Fruit fly (Drosophila melanogaster) whole organism, embryonic: Measurements from ENCODE around the gene CG15638.

Experiments
- Awh ChIP-seq: fragments of 200-800 bp; sonication (Bioruptor generic); IDR thresholded peaks from 2 replicates; pipeline ENCODE4, ENCODE4 v1.3.6; 2022; ENCODE audit warnings: missing biosample characterization, missing genetic modification characterization
- B-H2 ChIP-seq: fragments of 200-800 bp; sonication (Bioruptor generic); optimal IDR thresholded peaks from 2 replicates; lab custom pipeline; 2018; ENCODE audit warnings: missing biosample characterization, mild to moderate bottlenecking, missing genetic modification characterization
- CG10267 ChIP-seq: fragments of 200-800 bp; sonication (Bioruptor generic); optimal IDR thresholded peaks from 2 replicates; lab custom pipeline; 2018; ENCODE audit warnings: missing biosample characterization, mild to moderate bottlenecking, missing genetic modification characterization, moderate library complexity
- CG10979 ChIP-seq: fragments of 200-800 bp; sonication (Bioruptor generic); optimal IDR thresholded peaks from 2 replicates; lab custom pipeline; 2018; ENCODE audit warnings: missing biosample characterization, mild to moderate bottlenecking, missing genetic modification characterization, moderate library complexity
- CG11456 ChIP-seq: fragments of 200-800 bp; sonication (Bioruptor generic); IDR thresholded peaks from 3 replicates; pipeline ENCODE4 v1.3.6; 2022; ENCODE audit warnings: missing biosample characterization, missing genetic modification characterization
- CG13624 ChIP-seq: fragments of 200-800 bp; sonication (Bioruptor generic); optimal IDR thresholded peaks from 2 replicates; lab custom pipeline; 2016; ENCODE audit warnings: missing biosample characterization, missing genetic modification characterization
- CG16813 ChIP-seq: fragments of 200-800 bp; sonication (Bioruptor generic); IDR thresholded peaks from 3 replicates; pipeline ENCODE4 v1.3.6; 2022; ENCODE audit warnings: missing biosample characterization, missing genetic modification characterization; ENCODE audit not compliant: partially characterized antibody
- CG17612 ChIP-seq: fragments of 200-800 bp; sonication (Bioruptor generic); IDR thresholded peaks from 2 replicates; pipeline ENCODE4 v1.3.6; 2022; ENCODE audit warnings: missing biosample characterization, missing genetic modification characterization
- CG18011 ChIP-seq: fragments of 200-800 bp; sonication (Bioruptor generic); optimal IDR thresholded peaks from 2 replicates; lab custom pipeline; 2017; ENCODE audit warnings: missing biosample characterization, missing genetic modification characterization, mild to moderate bottlenecking, moderate library complexity, missing genotype
- CG18476 ChIP-seq: fragments of 200-800 bp; sonication (Bioruptor generic); optimal IDR thresholded peaks from 2 replicates; lab custom pipeline; 2016; ENCODE audit warnings: missing biosample characterization, mild to moderate bottlenecking, missing genetic modification characterization
- CG18619 ChIP-seq: fragments of 200-800 bp; sonication (Bioruptor generic); optimal IDR thresholded peaks from 3 replicates; lab custom pipeline; 2017; ENCODE audit warnings: missing biosample characterization, mild to moderate bottlenecking, missing genetic modification characterization
- CG2875 ChIP-seq: fragments of 200-800 bp; sonication (Bioruptor generic); optimal IDR thresholded peaks from 2 replicates; lab custom pipeline; 2017; ENCODE audit warnings: missing biosample characterization, mild to moderate bottlenecking, missing genetic modification characterization, missing genetic modification reagents
- CG43689 ChIP-seq: fragments of 200-800 bp; sonication (Bioruptor generic); IDR thresholded peaks from 2 replicates; pipeline ENCODE4 v1.3.6; 2022; ENCODE audit warnings: missing biosample characterization, missing genetic modification characterization
- CG4404 ChIP-seq: fragments of 200-800 bp; sonication (Bioruptor generic); IDR thresholded peaks from 2 replicates; pipeline ENCODE4 v1.3.6; 2022; ENCODE audit warnings: missing biosample characterization, missing genetic modification characterization
- CG5180 ChIP-seq: fragments of 200-800 bp; sonication (Bioruptor generic); optimal IDR thresholded peaks from 3 replicates; lab custom pipeline; 2017; ENCODE audit warnings: missing biosample characterization, missing genetic modification characterization, mild to moderate bottlenecking, moderate library complexity, missing genetic modification reagents
- CG5953 ChIP-seq: fragments of 200-800 bp; sonication (Bioruptor generic); IDR thresholded peaks from 2 replicates; pipeline ENCODE4 v1.3.6; 2022; ENCODE audit warnings: missing biosample characterization, missing genetic modification characterization
- CG7963 ChIP-seq: fragments of 200-800 bp; sonication (Bioruptor generic); IDR thresholded peaks from 3 replicates; pipeline ENCODE4 v1.3.6; 2022; ENCODE audit warnings: missing biosample characterization, missing genetic modification characterization; ENCODE audit not compliant: partially characterized antibody
- CG9609 ChIP-seq: fragments of 200-800 bp; sonication (Bioruptor generic); optimal IDR thresholded peaks from 3 replicates; lab custom pipeline; 2016; ENCODE audit warnings: missing biosample characterization, missing genetic modification characterization
- Dek ChIP-seq: fragments of 200-800 bp; sonication (Bioruptor generic); optimal IDR thresholded peaks from 3 replicates; lab custom pipeline; 2019; ENCODE audit warnings: missing biosample characterization, mild to moderate bottlenecking, missing genetic modification characterization, moderate library complexity
- H15 ChIP-seq: fragments of 200-800 bp; sonication (Bioruptor generic); IDR thresholded peaks from 3 replicates; pipeline ENCODE4 v1.3.6; 2022; ENCODE audit warnings: missing biosample characterization, missing genetic modification characterization
- H2.0 ChIP-seq: fragments of 200-800 bp; sonication (Bioruptor generic); IDR thresholded peaks from 2 replicates; pipeline ENCODE4 v1.3.6; 2022; ENCODE audit warnings: missing biosample characterization, missing genetic modification characterization
- HLH3B ChIP-seq: fragments of 200-800 bp; sonication (Bioruptor generic); IDR thresholded peaks from 2 replicates; pipeline ENCODE4 v1.3.6; 2022; ENCODE audit warnings: missing biosample characterization, missing genetic modification characterization
- HLHmδ ChIP-seq: fragments of 200-800 bp; sonication (Bioruptor generic); optimal IDR thresholded peaks from 2 replicates; lab custom pipeline; 2018; ENCODE audit warnings: missing biosample characterization, mild to moderate bottlenecking, missing genetic modification characterization, moderate library complexity
- Hr3 ChIP-seq: fragments of 200-800 bp; sonication (Bioruptor generic); optimal IDR thresholded peaks from 3 replicates; lab custom pipeline; 2016; ENCODE audit warnings: missing biosample characterization, missing genetic modification characterization
- Lhr ChIP-seq: fragments of 200-800 bp; sonication (Bioruptor generic); optimal IDR thresholded peaks from 3 replicates; lab custom pipeline; 2017; ENCODE audit warnings: mild to moderate bottlenecking, missing biosample characterization, missing genetic modification reagents, missing genetic modification characterization
- Opbp ChIP-seq: fragments of 200-800 bp; sonication (Bioruptor generic); IDR thresholded peaks from 3 replicates; pipeline ENCODE4 v1.3.6; 2022; ENCODE audit warnings: missing biosample characterization, missing genetic modification characterization; ENCODE audit not compliant: partially characterized antibody
- Side ChIP-seq: fragments of 200-800 bp; sonication (Bioruptor generic); optimal IDR thresholded peaks from 2 replicates; lab custom pipeline; 2016; ENCODE audit warnings: missing biosample characterization, missing genetic modification characterization
- Spps ChIP-seq: fragments of 200-800 bp; sonication (Bioruptor generic); optimal IDR thresholded peaks from 2 replicates; lab custom pipeline; 2018; ENCODE audit warnings: missing biosample characterization, mild to moderate bottlenecking, missing genetic modification characterization
- Tbp ChIP-seq: fragments of >200 bp; optimal IDR thresholded peaks from 2 replicates; lab custom pipeline; 2018; ENCODE audit warnings: missing biosample characterization, missing genetic modification characterization
- ap ChIP-seq: fragments of 200-800 bp; sonication (Bioruptor generic); IDR thresholded peaks from 2 replicates; pipeline ENCODE4 v1.3.6; 2022; ENCODE audit warnings: missing biosample characterization, missing genetic modification characterization
- ato ChIP-seq: fragments of 200-800 bp; sonication (Bioruptor generic); IDR thresholded peaks from 2 replicates; pipeline ENCODE4 v1.3.6; 2022; ENCODE audit warnings: missing biosample characterization, missing genetic modification characterization; ENCODE audit not compliant: partially characterized antibody
- fd64A ChIP-seq: fragments of 200-800 bp; sonication (Bioruptor generic); optimal IDR thresholded peaks from 3 replicates; lab custom pipeline; 2018; ENCODE audit warnings: missing biosample characterization, mild to moderate bottlenecking, missing genetic modification characterization
- ftz-f1 ChIP-seq: fragments of 200-800 bp; sonication (Bioruptor generic); optimal IDR thresholded peaks from 2 replicates; lab custom pipeline; 2016; ENCODE audit warnings: missing biosample characterization, missing genetic modification characterization
- gcm ChIP-seq: fragments of 200-800 bp; sonication (Bioruptor generic); optimal IDR thresholded peaks from 2 replicates; lab custom pipeline; 2019; ENCODE audit warnings: missing biosample characterization, mild to moderate bottlenecking, missing genetic modification characterization, moderate library complexity
- grau ChIP-seq: fragments of 200-800 bp; optimal IDR thresholded peaks from 3 replicates; lab custom pipeline; 2019; ENCODE audit warnings: missing biosample characterization, mild to moderate bottlenecking, missing genetic modification characterization, moderate library complexity
- gsb-n ChIP-seq: fragments of 200-800 bp; sonication (Bioruptor generic); optimal IDR thresholded peaks from 3 replicates; lab custom pipeline; 2018; ENCODE audit warnings: missing biosample characterization, mild to moderate bottlenecking, missing genetic modification characterization
- her ChIP-seq: fragments of 200-800 bp; sonication (Bioruptor generic); optimal IDR thresholded peaks from 2 replicates; lab custom pipeline; 2016; ENCODE audit warnings: missing biosample characterization, missing genetic modification characterization
- jumu ChIP-seq: fragments of 200-800 bp; sonication (Bioruptor generic); optimal IDR thresholded peaks from 3 replicates; lab custom pipeline; 2016; ENCODE audit warnings: missing biosample characterization, missing genetic modification characterization
- nau ChIP-seq: fragments of 200-800 bp; sonication (Bioruptor generic); optimal IDR thresholded peaks from 3 replicates; lab custom pipeline; 2017; ENCODE audit warnings: missing biosample characterization, mild to moderate bottlenecking, missing genetic modification characterization, missing genetic modification reagents
- nom ChIP-seq: fragments of 200-800 bp; sonication (Bioruptor generic); optimal IDR thresholded peaks from 2 replicates; lab custom pipeline; 2017; ENCODE audit warnings: missing biosample characterization, missing genetic modification characterization, mild to moderate bottlenecking, moderate library complexity, missing genetic modification reagents
- psq ChIP-seq: fragments of 200-800 bp; sonication (Bioruptor generic); optimal IDR thresholded peaks from 2 replicates; lab custom pipeline; 2017; ENCODE audit warnings: missing biosample characterization, missing genetic modification characterization
- ranshi ChIP-seq: fragments of 200-800 bp; sonication (Bioruptor generic); IDR thresholded peaks from 2 replicates; pipeline ENCODE4 v1.3.6; 2022; ENCODE audit warnings: missing biosample characterization, missing genetic modification characterization
- scrt ChIP-seq: fragments of 200-800 bp; sonication (Bioruptor generic); optimal IDR thresholded peaks from 2 replicates; lab custom pipeline; 2018; ENCODE audit warnings: missing biosample characterization, mild to moderate bottlenecking, missing genetic modification characterization, moderate library complexity
- sens ChIP-seq: fragments of 200-800 bp; sonication (Bioruptor generic); peaks from one replicate; lab custom pipeline; 2016; ENCODE audit warnings: missing biosample characterization, missing genetic modification characterization
- slou ChIP-seq: fragments of 200-800 bp; sonication (Bioruptor generic); optimal IDR thresholded peaks from 3 replicates; lab custom pipeline; 2016; ENCODE audit warnings: missing biosample characterization, missing genetic modification characterization
- sob ChIP-seq: fragments of 200-800 bp; sonication (Bioruptor generic); IDR thresholded peaks from 2 replicates; pipeline ENCODE4 v1.3.6; 2022; ENCODE audit warnings: missing biosample characterization, missing genetic modification characterization
- tap ChIP-seq: fragments of 200-800 bp; optimal IDR thresholded peaks from 3 replicates; lab custom pipeline; 2019; ENCODE audit warnings: missing biosample characterization, mild to moderate bottlenecking, missing genetic modification characterization, moderate library complexity
- twi ChIP-seq: fragments of 200-800 bp; optimal IDR thresholded peaks from 2 replicates; lab custom pipeline; 2019; ENCODE audit warnings: missing biosample characterization, mild to moderate bottlenecking, missing genetic modification characterization, moderate library complexity

Gene CG15638

DNA sequence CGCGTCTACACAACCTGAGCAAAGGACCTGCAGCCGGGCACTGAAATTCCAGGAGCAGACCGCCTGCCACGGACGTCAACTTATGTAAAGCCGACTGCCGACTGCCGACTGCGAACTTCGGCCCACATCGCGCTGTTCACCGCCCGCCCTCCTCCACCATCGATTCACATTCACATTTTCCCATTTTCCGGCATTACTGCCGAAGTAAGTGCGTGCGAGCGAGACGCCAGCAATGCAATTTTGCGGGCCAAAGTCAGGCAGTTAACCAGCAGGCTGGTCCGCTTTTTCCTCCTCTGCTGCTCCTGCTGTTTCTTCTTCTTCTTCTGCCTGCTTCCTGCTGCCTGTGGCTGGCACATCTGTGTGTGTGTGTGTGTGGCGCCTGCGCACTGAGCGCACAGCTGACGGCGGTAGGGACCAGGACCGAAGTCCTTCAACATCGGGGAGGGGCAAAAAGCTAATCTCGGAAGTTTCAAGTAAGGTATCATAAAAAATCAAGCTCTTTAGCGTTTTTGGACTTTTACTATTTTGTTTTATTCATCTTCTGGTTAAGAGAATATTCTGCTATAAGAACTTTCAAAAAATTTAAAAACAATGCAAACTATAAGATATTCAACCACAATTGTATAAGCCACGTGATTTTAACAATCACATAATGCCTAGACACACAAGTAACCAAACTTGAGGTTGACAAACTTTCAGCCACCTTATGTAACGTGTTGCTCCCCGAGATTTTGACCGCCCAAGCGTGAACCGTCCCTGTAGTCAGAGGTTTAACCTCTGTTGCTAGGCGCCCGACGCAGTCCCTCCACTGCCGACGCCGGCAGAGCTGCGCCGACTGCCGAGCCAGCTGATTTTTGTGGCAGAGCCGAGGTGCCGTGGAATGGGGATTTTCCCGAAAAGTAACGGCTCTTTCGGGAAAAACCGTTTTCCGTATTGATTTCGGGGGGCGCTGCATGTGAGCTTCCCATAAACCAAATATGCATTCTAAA lies 12.5 kb upstream of the CG15638 start (continued):
- TF ChIP-seq scrt (GFP tag; lab: Kevin White, UChicago) = peak; percentile 62
- no peak for TF ChIP-seq her
- peak; percentile 60; the same call in 1 of the 3 replicates for TF ChIP-seq Opbp (GFP tag; lab: Robert Waterston, UW)
- peak; percentile 65 for TF ChIP-seq CG10979 (tag; lab: Kevin White, UChicago)
- 0 out of 2 replicates have a peak, but pooled peaks have one; percentile 38 for TF ChIP-seq ranshi (GFP tag; lab: Robert Waterston, UW)
- peak; percentile 32 for TF ChIP-seq CG18476
- no peak for TF ChIP-seq psq
- TF ChIP-seq CG11456 (GFP tag; lab: Robert Waterston, UW) = peak; percentile 63
- peak; percentile 37 for TF ChIP-seq jumu
- peak; percentile 15 for TF ChIP-seq CG10267
- no peak for TF ChIP-seq CG18011 (GFP tag; lab: Kevin White, UChicago)
- TF ChIP-seq CG13624 (GFP tag; lab: Kevin White, UChicago) = peak; percentile 57
- 0 out of 3 replicates have a peak, but pooled peaks have one; percentile 27 for TF ChIP-seq CG7963
- TF ChIP-seq Dek (tag; lab: Kevin White, UChicago) = no peak
- peak; percentile 72 for TF ChIP-seq CG4404 (GFP tag; lab: Robert Waterston, UW)
- peak; percentile 21 for TF ChIP-seq B-H2 (GFP tag; lab: Kevin White, UChicago)
- no peak for TF ChIP-seq ap (GFP tag; lab: Robert Waterston, UW)
- no peak for TF ChIP-seq Spps (tag; lab: Kevin White, UChicago)
- peak; percentile 46; the same call in 1 of the 3 replicates for TF ChIP-seq CG16813 (GFP tag; lab: Robert Waterston, UW)
- TF ChIP-seq CG5180 = no peak
- no peak for TF ChIP-seq HLH3B
- TF ChIP-seq HLHmδ (GFP tag; lab: Kevin White, UChicago) = no peak
- TF ChIP-seq fd64A (GFP tag; lab: Kevin White, UChicago) = no peak
- no peak for TF ChIP-seq Lhr (GFP tag; lab: Kevin White, UChicago)
- TF ChIP-seq tap = no peak
- TF ChIP-seq Awh (GFP tag; lab: Robert Waterston, UW) = no peak
- TF ChIP-seq Side (GFP tag; lab: Kevin White, UChicago) = peak; percentile 49
- TF ChIP-seq sens (GFP tag; lab: Kevin White, UChicago) = peak; percentile 90
- TF ChIP-seq CG18619 (GFP tag; lab: Kevin White, UChicago) = peak; percentile 30
- no peak for TF ChIP-seq gcm (GFP tag; lab: Kevin White, UChicago)
- no peak for TF ChIP-seq H15
- TF ChIP-seq ftz-f1 (GFP tag; lab: Kevin White, UChicago) = no peak
- TF ChIP-seq gsb-n (tag; lab: Kevin White, UChicago) = no peak
- TF ChIP-seq H2.0 (GFP tag; lab: Robert Waterston, UW) = no peak
- no peak for TF ChIP-seq CG17612 (GFP tag; lab: Robert Waterston, UW)
- no peak for TF ChIP-seq CG43689 (GFP tag; lab: Robert Waterston, UW)
- peak; percentile 33 for TF ChIP-seq Hr3 (GFP tag; lab: Kevin White, UChicago)
- peak; percentile 14 for TF ChIP-seq twi (tag; lab: Kevin White, UChicago)
- TF ChIP-seq nau (GFP tag; lab: Kevin White, UChicago) = peak; percentile 34
- TF ChIP-seq sob (GFP tag; lab: Robert Waterston, UW) = peak; percentile 59
- no peak for TF ChIP-seq ato (GFP tag; lab: Robert Waterston, UW)
- TF ChIP-seq CG2875 (GFP tag; lab: Kevin White, UChicago) = peak; percentile 11
- peak; percentile 58 for TF ChIP-seq nom (GFP tag; lab: Kevin White, UChicago)
- TF ChIP-seq CG9609 (GFP tag; lab: Kevin White, UChicago) = peak; percentile 68
- no peak for TF ChIP-seq CG5953 (GFP tag; lab: Robert Waterston, UW)
- TF ChIP-seq grau (tag; lab: Kevin White, UChicago) = peak; percentile 64
- no peak for TF ChIP-seq slou (GFP tag; lab: Kevin White, UChicago)
- no peak for TF ChIP-seq Tbp (GFP tag; lab: Kevin White, UChicago)
